Fruit fly (Drosophila melanogaster): ENCODE results near the gene CG13126.

dm6 chr2L:9907320-9908256 lies 46.4 kb downstream of the CG13126 start:
- TF ChIP-seq EcR (GFP tag; optimal IDR thresholded peaks at IDR 0.05) (no peak), CG8478 (optimal IDR thresholded peaks at IDR 0.05) (no peak), psq (optimal IDR thresholded peaks at IDR 0.05) (no peak), pan (optimal IDR thresholded peaks at IDR 0.05) (no peak), usp (GFP tag; optimal IDR thresholded peaks at IDR 0.05) (no peak)

Data from whole organism.